Worm (Caenorhabditis elegans): ENCODE data around the gene R04D3.4.
A peak's percentile ranks its signal among the peaks of the same experiment; 100 is the strongest.

The R04D3.4 gene

DNA sequence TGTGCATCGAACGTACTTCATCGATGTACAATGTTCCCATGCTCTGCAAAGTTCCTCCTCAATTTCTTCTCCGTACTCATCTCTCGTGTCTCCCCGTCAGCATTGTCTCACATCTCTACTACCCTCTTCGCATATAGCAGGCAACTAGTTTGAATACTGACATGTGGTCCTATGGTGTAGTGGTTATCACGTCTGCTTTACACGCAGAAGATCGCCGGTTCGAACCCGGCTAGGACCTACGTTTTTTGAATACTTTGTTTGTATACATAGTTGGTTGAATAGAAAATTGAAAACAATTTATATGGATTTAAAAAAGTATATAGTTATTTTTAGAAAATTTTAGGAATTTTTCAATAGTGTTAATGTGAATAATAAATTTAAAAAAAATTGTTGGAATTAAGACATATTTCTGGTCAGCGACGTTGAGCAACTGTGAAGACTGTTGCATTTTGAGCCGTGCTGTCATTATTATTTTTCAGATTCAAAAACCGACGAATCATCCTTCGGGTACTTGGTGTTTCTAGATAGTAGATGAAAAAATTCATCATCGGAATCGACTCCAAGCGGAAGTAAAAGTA lies 18.3 kb upstream of the R04D3.4 start (continued):
- TF ChIP-seq ceh-100 (GFP tag; IDR thresholded peaks at IDR 0.05) (peak; percentile 56), mcd-1 (GFP tag; IDR thresholded peaks at IDR 0.05) (no peak; the same call in none of the 2 replicates), nhr-90 (tag; optimal IDR thresholded peaks at IDR 0.05) (peak; percentile 92), die-1 (tag; optimal IDR thresholded peaks at IDR 0.05) (peak; percentile 95), ekl-4 (GFP tag; IDR thresholded peaks at IDR 0.05) (peak; percentile 87), B0261.1 (tag; optimal IDR thresholded peaks at IDR 0.05) (peak; percentile 98), F57C9.4 (tag; optimal IDR thresholded peaks at IDR 0.05) (peak; percentile 35), egl-44 (GFP tag; IDR thresholded peaks at IDR 0.05) (peak; percentile 91; the same call in 1 of the 2 replicates), efl-1 (GFP tag; optimal IDR thresholded peaks at IDR 0.05) (no peak), hmg-20 (GFP tag; IDR thresholded peaks at IDR 0.05) (peak; percentile 89), somi-1 (GFP tag; optimal IDR thresholded peaks at IDR 0.05) (peak; percentile 83), madf-3 (GFP tag; IDR thresholded peaks at IDR 0.05) (no peak; the same call in 1 of the 2 replicates), attf-6 (GFP tag; IDR thresholded peaks at IDR 0.05) (peak; percentile 65), F23B12.7 (tag; optimal IDR thresholded peaks at IDR 0.05; ENCODE audit: insufficient read depth) (peak; percentile 91), fkh-3 (tag; optimal IDR thresholded peaks at IDR 0.05) (peak; percentile 95), C17E4.6 (GFP tag; IDR thresholded peaks at IDR 0.05) (0 out of 2 replicates have a peak, but pooled peaks have one; percentile 67), repo-1 (tag; optimal IDR thresholded peaks at IDR 0.05) (no peak), cebp-1 (GFP tag; IDR thresholded peaks at IDR 0.05) (peak; percentile 65; the same call in 1 of the 2 replicates), cebp-1 (tag; optimal IDR thresholded peaks at IDR 0.05) (no peak), D2030.7 (GFP tag; IDR thresholded peaks at IDR 0.05) (peak; percentile 90), let-526 (GFP tag; IDR thresholded peaks at IDR 0.05) (0 out of 2 replicates have a peak, but pooled peaks have one; percentile 78), sptf-2 (GFP tag; optimal IDR thresholded peaks at IDR 0.05) (peak; percentile 90), ceh-79 (tag; optimal IDR thresholded peaks at IDR 0.05) (peak; percentile 95), K11D2.4 (GFP tag; IDR thresholded peaks at IDR 0.05) (peak; percentile 82), ceh-40 (GFP tag; IDR thresholded peaks at IDR 0.05) (peak; percentile 92), Y53G8AR.9 (GFP tag; conservative IDR thresholded peaks at IDR 0.05) (no peak; the same call in 1 of the 2 replicates), hrde-1 (tag; optimal IDR thresholded peaks at IDR 0.05; ENCODE audit: borderline replicate concordance) (peak; percentile 90), nfya-1 (tag; optimal IDR thresholded peaks at IDR 0.05; ENCODE audit: borderline replicate concordance, insufficient read depth) (no peak), aptf-3 (GFP tag; IDR thresholded peaks at IDR 0.05) (no peak), atf-7 (tag; optimal IDR thresholded peaks at IDR 0.05) (peak; percentile 83), madf-10 (tag; optimal IDR thresholded peaks at IDR 0.05) (peak; percentile 89), madf-8 (GFP tag; conservative IDR thresholded peaks at IDR 0.05) (0 out of 2 replicates have a peak, but pooled peaks have one; percentile 17), T26A5.8 (tag; optimal IDR thresholded peaks at IDR 0.05) (peak; percentile 73), B0336.3 (GFP tag; IDR thresholded peaks at IDR 0.05) (no peak; the same call in 1 of the 2 replicates), ztf-6 (GFP tag; IDR thresholded peaks at IDR 0.05) (no peak), nhr-120 (GFP tag; IDR thresholded peaks at IDR 0.05) (0 out of 2 replicates have a peak, but pooled peaks have one; percentile 47), cebp-2 (GFP tag; IDR thresholded peaks at IDR 0.05) (peak; percentile 90), rcor-1 (GFP tag; IDR thresholded peaks at IDR 0.05) (peak; percentile 93; the same call in 1 of the 2 replicates), mxl-1 (tag; optimal IDR thresholded peaks at IDR 0.05) (peak; percentile 93), madf-6 (GFP tag; IDR thresholded peaks at IDR 0.05) (no peak; the same call in 1 of the 2 replicates), tlf-1 (GFP tag; optimal IDR thresholded peaks at IDR 0.05) (peak; percentile 62), ccch-3 (GFP tag; optimal IDR thresholded peaks at IDR 0.05) (peak; percentile 52), bed-2 (GFP tag; IDR thresholded peaks at IDR 0.05) (peak; percentile 57; the same call in 1 of the 2 replicates), lir-1 (GFP tag; conservative IDR thresholded peaks at IDR 0.05) (no peak), dpl-1 (GFP tag; optimal IDR thresholded peaks at IDR 0.05) (peak; percentile 12), Y53F4B.3 (GFP tag; IDR thresholded peaks at IDR 0.05) (peak; percentile 65), dox-1 (GFP tag; IDR thresholded peaks at IDR 0.05) (peak; percentile 89; the same call in 1 of the 2 replicates), F52B5.7 (tag; optimal IDR thresholded peaks at IDR 0.05) (peak; percentile 94)
